Fruit fly (Drosophila melanogaster): ENCODE measurements around the gene CG42570.

Gene CG42570

dm6 chr3L:15761918-15762317, 44.3 kb downstream of the CG42570 start:
- no peak for TF ChIP-seq Myc (optimal IDR thresholded peaks at IDR 0.05)

- TF ChIP-seq Myc (optimal IDR thresholded peaks at IDR 0.05): no peak
- no peak for TF ChIP-seq ttk (optimal IDR thresholded peaks at IDR 0.05)
These were observed 45.0 kb downstream of the CG42570 start for dm6 chr3L:15762449-15763189.

dm6 chr3L:15763190-15763576, 45.6 kb downstream of the CG42570 start:
- no peak for TF ChIP-seq psq (optimal IDR thresholded peaks at IDR 0.05)
- TF ChIP-seq insv (optimal IDR thresholded peaks at IDR 0.05): no peak
- no peak for TF ChIP-seq ttk (optimal IDR thresholded peaks at IDR 0.05)
- no peak for TF ChIP-seq h (optimal IDR thresholded peaks at IDR 0.05)
- no peak for TF ChIP-seq Sin3A (optimal IDR thresholded peaks at IDR 0.05)
- TF ChIP-seq Myc (optimal IDR thresholded peaks at IDR 0.05): no peak

dm6 chr3L:15768947-15769389, 51.3 kb downstream of the CG42570 start:
- TF ChIP-seq Sin3A (optimal IDR thresholded peaks at IDR 0.05): no peak
- no peak for TF ChIP-seq psq (optimal IDR thresholded peaks at IDR 0.05)
- TF ChIP-seq h (optimal IDR thresholded peaks at IDR 0.05): no peak
- no peak for TF ChIP-seq insv (optimal IDR thresholded peaks at IDR 0.05)

Measured in Kc167 (cell line).